Fruit fly (Drosophila melanogaster): ENCODE measurements around the gene Prx6a.

The Prx6a gene

DNA sequence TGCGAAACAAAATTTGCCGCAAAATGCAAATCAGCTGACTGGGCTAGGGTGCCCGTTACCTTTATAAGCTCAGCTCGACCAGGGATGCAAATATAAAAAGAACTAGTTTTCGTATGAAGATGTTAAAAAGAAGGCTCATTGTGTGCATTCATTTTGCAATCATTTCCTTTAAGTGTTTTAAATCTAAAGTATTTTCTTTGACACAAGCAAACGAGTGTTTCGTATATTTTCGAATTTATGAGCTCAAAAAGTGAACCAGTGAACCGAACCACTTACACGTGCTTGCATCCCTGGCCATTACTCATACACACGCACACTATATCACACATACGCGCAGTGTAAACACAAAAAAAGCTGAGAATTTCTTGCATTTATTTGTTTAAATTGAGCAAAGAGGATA, at the start of gene Prx6a, which contains the start of gene Sbat (continued):
- TF ChIP-seq slp2 (GFP tag; optimal IDR thresholded peaks at IDR 0.05) (peak; percentile 57), shn (GFP tag; optimal IDR thresholded peaks at IDR 0.05) (peak; percentile 75), inv (GFP tag; IDR thresholded peaks at IDR 0.05; ENCODE audit: partially characterized antibody) (peak; percentile 27; the same call in 1 of the 2 replicates), stwl (tag; optimal IDR thresholded peaks at IDR 0.05) (peak; percentile 66), grn (GFP tag; optimal IDR thresholded peaks at IDR 0.05) (no peak), fd102C (GFP tag; optimal IDR thresholded peaks at IDR 0.05) (peak; percentile 20), da (GFP tag; optimal IDR thresholded peaks at IDR 0.05) (peak; percentile 53), CG17568 (GFP tag; optimal IDR thresholded peaks at IDR 0.05) (peak; percentile 49), CG10147 (GFP tag; optimal IDR thresholded peaks at IDR 0.05) (peak; percentile 87), fd3F (GFP tag; optimal IDR thresholded peaks at IDR 0.05) (peak; percentile 60), h (optimal IDR thresholded peaks at IDR 0.05) (no peak), CG32532 (GFP tag; IDR thresholded peaks at IDR 0.05) (peak; percentile 72), hbn (GFP tag; IDR thresholded peaks at IDR 0.05; ENCODE audit: partially characterized antibody) (0 out of 2 replicates have a peak, but pooled peaks have one; percentile 15), CG7372 (GFP tag; IDR thresholded peaks at IDR 0.05) (peak; percentile 84), CG11398 (GFP tag; optimal IDR thresholded peaks at IDR 0.05) (peak; percentile 62), nerfin-1 (tag; optimal IDR thresholded peaks at IDR 0.05) (peak; percentile 68), bsh (GFP tag; optimal IDR thresholded peaks at IDR 0.05) (peak in 1 of 2 experiments; percentile 66), CG1792 (GFP tag; optimal IDR thresholded peaks at IDR 0.05) (peak; percentile 52), CG6689 (GFP tag; IDR thresholded peaks at IDR 0.05) (peak; percentile 69; the same call in 1 of the 2 replicates), her (GFP tag; optimal IDR thresholded peaks at IDR 0.05) (peak; percentile 69), CG7556 (GFP tag; optimal IDR thresholded peaks at IDR 0.05) (peak; percentile 33), tgo (GFP tag; IDR thresholded peaks at IDR 0.05) (peak; percentile 56; the same call in 2 of the 3 replicates), CrebB (tag; optimal IDR thresholded peaks at IDR 0.05) (peak; percentile 58), CG1602 (GFP tag; optimal IDR thresholded peaks at IDR 0.05) (peak; percentile 47), Poxn (GFP tag; IDR thresholded peaks at IDR 0.05) (no peak), sima (GFP tag; optimal IDR thresholded peaks at IDR 0.05) (peak; percentile 21), Awh (GFP tag; IDR thresholded peaks at IDR 0.05) (no peak), CG18619 (GFP tag; optimal IDR thresholded peaks at IDR 0.05) (peak; percentile 44), chn (GFP tag; optimal IDR thresholded peaks at IDR 0.05) (peak; percentile 62), croc (GFP tag; conservative IDR thresholded peaks at IDR 0.05) (peak; percentile 73), CG10462 (GFP tag; optimal IDR thresholded peaks at IDR 0.05) (peak; percentile 7), mam (GFP tag; optimal IDR thresholded peaks at IDR 0.05) (peak; percentile 83), CG6272 (GFP tag; IDR thresholded peaks at IDR 0.05) (peak; percentile 56), btn (GFP tag; optimal IDR thresholded peaks at IDR 0.05) (no peak), bcd (GFP tag; optimal IDR thresholded peaks at IDR 0.05) (peak; percentile 69), CG1832 (GFP tag; optimal IDR thresholded peaks at IDR 0.05) (no peak), pzg (GFP tag; optimal IDR thresholded peaks at IDR 0.05) (peak; percentile 84), CG17385 (GFP tag; optimal IDR thresholded peaks at IDR 0.05) (peak; percentile 53), CG7271 (tag; optimal IDR thresholded peaks at IDR 0.05) (no peak), E2f2 (GFP tag; IDR thresholded peaks at IDR 0.05) (peak; percentile 83), Max (GFP tag; optimal IDR thresholded peaks at IDR 0.05) (peak; percentile 50), stc (GFP tag; IDR thresholded peaks at IDR 0.05) (peak; percentile 45; the same call in 1 of the 2 replicates), CG10274 (GFP tag; optimal IDR thresholded peaks at IDR 0.05) (peak; percentile 40), Ada2b (GFP tag; IDR thresholded peaks at IDR 0.05) (peak; percentile 62; the same call in 1 of the 2 replicates), Kr (GFP tag; optimal IDR thresholded peaks at IDR 0.05) (no peak), kay (GFP tag; optimal IDR thresholded peaks at IDR 0.05) (peak; percentile 78), Atf6 (GFP tag; IDR thresholded peaks at IDR 0.05) (peak; percentile 74), MBD-R2 (GFP tag; IDR thresholded peaks at IDR 0.05) (peak; percentile 92), prd (optimal IDR thresholded peaks at IDR 0.05) (no peak), prd (GFP tag; IDR thresholded peaks at IDR 0.05) (peak; percentile 80), hkb (optimal IDR thresholded peaks at IDR 0.05) (peak; percentile 45), hkb (GFP tag; IDR thresholded peaks at IDR 0.05) (peak; percentile 51; the same call in 1 of the 2 replicates)
